Worm (Caenorhabditis elegans): ENCODE data around the gene ntl-4.

Gene ntl-4

ce11 chrIV:7926102-7926840 lies 15.9 kb downstream of the ntl-4 start, which contains the start of gene rps-2:
Gene rps-2 (minus strand): TSS chrIV:7926391.
- TF ChIP-seq unc-120 (tag; optimal IDR thresholded peaks at IDR 0.05; ENCODE audit: poor library complexity, severe bottlenecking), result peak; percentile 9
- no peak for TF ChIP-seq mls-2 (tag; optimal IDR thresholded peaks at IDR 0.05)
- TF ChIP-seq unc-62 (GFP tag; optimal IDR thresholded peaks at IDR 0.05), result no peak
- no peak for TF ChIP-seq nhr-2 (tag; optimal IDR thresholded peaks at IDR 0.05)
- no peak for TF ChIP-seq elt-1 (tag; optimal IDR thresholded peaks at IDR 0.05; ENCODE audit: borderline replicate concordance, insufficient read depth)
- TF ChIP-seq lsy-2 (tag; optimal IDR thresholded peaks at IDR 0.05), result peak; percentile 64
- no peak for TF ChIP-seq ceh-39 (tag; optimal IDR thresholded peaks at IDR 0.05)
- TF ChIP-seq M03D4.4 (tag; optimal IDR thresholded peaks at IDR 0.05), result no peak
- peak; percentile 31 for TF ChIP-seq mep-1 (tag; optimal IDR thresholded peaks at IDR 0.05)
- no peak for TF ChIP-seq blmp-1 (tag; optimal IDR thresholded peaks at IDR 0.05)
- TF ChIP-seq sptf-1 (tag; optimal IDR thresholded peaks at IDR 0.05), result no peak
- TF ChIP-seq hlh-1 (tag; optimal IDR thresholded peaks at IDR 0.05), result peak; percentile 30
- no peak for TF ChIP-seq ces-1 (GFP tag; optimal IDR thresholded peaks at IDR 0.05)
- TF ChIP-seq flh-1 (GFP tag; optimal IDR thresholded peaks at IDR 0.05), result no peak

ce11 chrIV:7927218-7927617 lies 16.8 kb downstream of the ntl-4 start, which contains the start of gene C49H3.12:
Gene C49H3.12 (minus strand): TSS chrIV:7927318.
- TF ChIP-seq ceh-39 (tag; optimal IDR thresholded peaks at IDR 0.05) (no peak), lin-32 (GFP tag; optimal IDR thresholded peaks at IDR 0.05) (no peak), lin-13 (tag; optimal IDR thresholded peaks at IDR 0.05) (no peak), drap-1 (GFP tag; optimal IDR thresholded peaks at IDR 0.05) (no peak), ztf-11 (tag; optimal IDR thresholded peaks at IDR 0.05) (no peak), unc-62 (GFP tag; optimal IDR thresholded peaks at IDR 0.05) (no peak), nhr-28 (tag; optimal IDR thresholded peaks at IDR 0.05) (no peak), ceh-83 (GFP tag; optimal IDR thresholded peaks at IDR 0.05) (no peak), ham-2 (GFP tag; optimal IDR thresholded peaks at IDR 0.05) (no peak), elt-3 (tag; optimal IDR thresholded peaks at IDR 0.05) (no peak), ces-1 (GFP tag; optimal IDR thresholded peaks at IDR 0.05) (no peak), zip-8 (tag; optimal IDR thresholded peaks at IDR 0.05) (no peak), ceh-43 (GFP tag; optimal IDR thresholded peaks at IDR 0.05) (no peak), bed-3 (GFP tag; optimal IDR thresholded peaks at IDR 0.05) (no peak), nhr-237 (tag; optimal IDR thresholded peaks at IDR 0.05) (no peak)

- no peak for TF ChIP-seq ztf-11 (tag; optimal IDR thresholded peaks at IDR 0.05)
- TF ChIP-seq mep-1 (tag; optimal IDR thresholded peaks at IDR 0.05), result no peak
- TF ChIP-seq unc-39 (tag; optimal IDR thresholded peaks at IDR 0.05), result no peak
- TF ChIP-seq ceh-83 (GFP tag; optimal IDR thresholded peaks at IDR 0.05), result no peak
- no peak for TF ChIP-seq sptf-1 (tag; optimal IDR thresholded peaks at IDR 0.05)
- TF ChIP-seq nhr-76 (tag; optimal IDR thresholded peaks at IDR 0.05), result no peak
- no peak for TF ChIP-seq cnd-1 (tag; optimal IDR thresholded peaks at IDR 0.05)
- TF ChIP-seq snpc-4 (tag; optimal IDR thresholded peaks at IDR 0.05), result no peak
- TF ChIP-seq pha-4 (tag; optimal IDR thresholded peaks at IDR 0.05), result no peak
- no peak for TF ChIP-seq tbx-8 (GFP tag; optimal IDR thresholded peaks at IDR 0.05)
- no peak for TF ChIP-seq unc-62 (GFP tag; optimal IDR thresholded peaks at IDR 0.05)
- no peak for TF ChIP-seq ham-2 (GFP tag; optimal IDR thresholded peaks at IDR 0.05)
- no peak for TF ChIP-seq nhr-28 (tag; optimal IDR thresholded peaks at IDR 0.05)
- TF ChIP-seq blmp-1 (tag; optimal IDR thresholded peaks at IDR 0.05), result no peak
These were observed 17.5 kb downstream of the ntl-4 start, which contains the start of gene gcy-8 for ce11 chrIV:7927852-7928251. Gene gcy-8 (plus strand): TSS chrIV:7928152.

ce11 chrIV:7931873-7932272 lies 21.5 kb downstream of the ntl-4 start:
- TF ChIP-seq lin-32 (GFP tag; optimal IDR thresholded peaks at IDR 0.05) (no peak), elt-3 (tag; optimal IDR thresholded peaks at IDR 0.05) (no peak), zip-8 (tag; optimal IDR thresholded peaks at IDR 0.05) (no peak)

- no peak for TF ChIP-seq lin-13 (tag; optimal IDR thresholded peaks at IDR 0.05)
These were observed 23.4 kb downstream of the ntl-4 start, which contains the start of gene bbs-2 for ce11 chrIV:7933733-7934132. Gene bbs-2 (plus strand): TSS chrIV:7934033.

Measured in whole organism, mixed stage, embryonic.